Worm (Caenorhabditis elegans): ENCODE data around the gene C07E3.4.

Gene C07E3.4

DNA sequence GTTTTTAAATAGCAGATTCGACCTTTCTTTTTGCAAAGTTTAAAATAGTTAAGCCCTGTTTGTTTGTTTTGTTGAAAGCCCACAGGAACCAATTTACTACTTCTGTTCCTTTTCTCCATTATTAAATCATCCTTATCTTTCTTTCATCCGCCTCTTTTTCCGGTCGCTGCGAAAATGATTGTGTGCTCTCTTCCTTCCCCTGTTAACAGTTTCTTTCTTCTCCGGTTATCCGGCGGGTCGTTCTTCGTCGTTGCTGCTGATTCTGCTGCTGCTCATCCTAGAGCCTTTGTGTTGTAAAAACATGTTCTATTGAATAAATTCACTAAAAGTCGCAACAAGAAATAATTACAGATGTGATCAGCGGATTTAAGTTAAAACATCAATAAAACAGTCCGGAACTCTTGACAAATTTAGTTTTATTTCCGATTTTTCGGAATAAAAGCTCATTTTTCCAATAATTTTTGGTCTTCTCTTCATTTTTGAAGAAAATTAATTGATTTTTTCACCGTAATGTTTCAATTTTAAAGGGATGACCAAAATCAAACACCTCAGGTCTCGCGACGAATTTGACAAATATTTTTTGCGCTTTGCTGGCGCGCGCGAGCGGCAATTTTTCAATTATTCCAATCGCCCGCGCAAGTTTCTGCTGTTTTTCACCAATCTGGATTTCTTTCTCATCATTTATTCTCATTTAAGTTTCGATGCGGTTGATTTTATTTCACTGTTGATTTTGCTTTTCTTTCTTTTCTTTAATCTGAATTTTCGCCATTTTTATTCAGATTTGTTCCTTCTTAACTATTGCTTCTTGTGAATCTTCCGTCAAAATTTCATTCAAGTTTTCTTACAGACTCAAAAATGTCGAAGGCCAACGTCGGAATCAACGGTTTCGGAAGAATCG, 32.9 kb downstream of the C07E3.4 start, which contains the start of gene gpd-1 (continued):
- peak; percentile 78; the same call in 1 of the 2 replicates for TF ChIP-seq madf-3 (GFP tag; IDR thresholded peaks at IDR 0.05)
- no peak for TF ChIP-seq let-526 (GFP tag; IDR thresholded peaks at IDR 0.05)
- TF ChIP-seq sea-2 (GFP tag; IDR thresholded peaks at IDR 0.05) = no peak
- TF ChIP-seq nfya-1 (tag; optimal IDR thresholded peaks at IDR 0.05; ENCODE audit: borderline replicate concordance, insufficient read depth) = no peak
- peak; percentile 97 for TF ChIP-seq D2030.7 (GFP tag; IDR thresholded peaks at IDR 0.05)
- peak; percentile 35 for TF ChIP-seq chd-7 (tag; optimal IDR thresholded peaks at IDR 0.05)
- TF ChIP-seq lin-35 (GFP tag; optimal IDR thresholded peaks at IDR 0.05) = peak in 2 of 3 experiments; percentile 51 to 55
- 0 out of 2 replicates have a peak, but pooled peaks have one; percentile 40 for TF ChIP-seq nfyb-1 (GFP tag; IDR thresholded peaks at IDR 0.05)
- no peak for TF ChIP-seq lin-40 (tag; optimal IDR thresholded peaks at IDR 0.05)
- TF ChIP-seq zim-3 (tag; optimal IDR thresholded peaks at IDR 0.05) = no peak
- no peak for TF ChIP-seq lin-26 (GFP tag; IDR thresholded peaks at IDR 0.05)
- TF ChIP-seq nhr-90 (tag; optimal IDR thresholded peaks at IDR 0.05) = no peak
- TF ChIP-seq aptf-2 (GFP tag; conservative IDR thresholded peaks at IDR 0.05) = no peak
- TF ChIP-seq pha-4 (tag; optimal IDR thresholded peaks at IDR 0.05) = no peak
- peak; percentile 10 for TF ChIP-seq repo-1 (tag; optimal IDR thresholded peaks at IDR 0.05)
- TF ChIP-seq tbx-9 (tag; optimal IDR thresholded peaks at IDR 0.05; ENCODE audit: borderline replicate concordance) = no peak
- no peak for TF ChIP-seq K12H6.12 (tag; optimal IDR thresholded peaks at IDR 0.05)
- peak; percentile 89 for TF ChIP-seq tlf-1 (GFP tag; optimal IDR thresholded peaks at IDR 0.05)
- TF ChIP-seq ztf-28 (GFP tag; IDR thresholded peaks at IDR 0.05) = 0 out of 2 replicates have a peak, but pooled peaks have one; percentile 27
- no peak for TF ChIP-seq F52B5.7 (tag; optimal IDR thresholded peaks at IDR 0.05)
- peak; percentile 80 for TF ChIP-seq dox-1 (GFP tag; IDR thresholded peaks at IDR 0.05)
- peak; percentile 97 for TF ChIP-seq F33H1.4 (GFP tag; IDR thresholded peaks at IDR 0.05)
- TF ChIP-seq mel-28 (tag; optimal IDR thresholded peaks at IDR 0.05; ENCODE audit: borderline replicate concordance) = no peak
- no peak for TF ChIP-seq ztf-3 (GFP tag; optimal IDR thresholded peaks at IDR 0.05)
- no peak for TF ChIP-seq Y56A3A.18 (GFP tag; IDR thresholded peaks at IDR 0.05)
- TF ChIP-seq egrh-3 (GFP tag; IDR thresholded peaks at IDR 0.05) = 0 out of 2 replicates have a peak, but pooled peaks have one; percentile 6
- peak; percentile 96 for TF ChIP-seq madf-8 (GFP tag; conservative IDR thresholded peaks at IDR 0.05)
- no peak for TF ChIP-seq lsy-27 (tag; optimal IDR thresholded peaks at IDR 0.05; ENCODE audit: borderline replicate concordance, insufficient read depth)
- TF ChIP-seq attf-5 (GFP tag; optimal IDR thresholded peaks at IDR 0.05) = no peak
- TF ChIP-seq hmg-20 (GFP tag; IDR thresholded peaks at IDR 0.05) = no peak
- TF ChIP-seq dpff-1 (tag; optimal IDR thresholded peaks at IDR 0.05) = no peak
- no peak for TF ChIP-seq akir-1 (GFP tag; optimal IDR thresholded peaks at IDR 0.05)
- peak; percentile 81; the same call in 1 of the 2 replicates for TF ChIP-seq Y53G8AR.9 (GFP tag; conservative IDR thresholded peaks at IDR 0.05)
- no peak for TF ChIP-seq nhr-179 (tag; optimal IDR thresholded peaks at IDR 0.05)
- TF ChIP-seq nfya-2 (GFP tag; IDR thresholded peaks at IDR 0.05) = no peak
- no peak for TF ChIP-seq hlh-26 (GFP tag; conservative IDR thresholded peaks at IDR 0.05)
- no peak for TF ChIP-seq ztf-22 (GFP tag; optimal IDR thresholded peaks at IDR 0.05)
- TF ChIP-seq ekl-4 (GFP tag; IDR thresholded peaks at IDR 0.05) = peak; percentile 62; the same call in 1 of the 2 replicates
- no peak for TF ChIP-seq ets-4 (GFP tag; optimal IDR thresholded peaks at IDR 0.05)
- TF ChIP-seq nhr-120 (GFP tag; IDR thresholded peaks at IDR 0.05) = no peak
- no peak for TF ChIP-seq ccch-3 (GFP tag; optimal IDR thresholded peaks at IDR 0.05)
- no peak for TF ChIP-seq rec-8 (tag; optimal IDR thresholded peaks at IDR 0.05)
- peak; percentile 93 for TF ChIP-seq snpc-3.4 (tag; optimal IDR thresholded peaks at IDR 0.05)

Measured in whole organism, young adult.